Fruit fly (Drosophila melanogaster) whole organism, prepupa: ENCODE measurements around the gene CG32483.

Experiments
- CG11902 ChIP-seq: fragments of 200-800 bp; sonication (Bioruptor generic); optimal IDR thresholded peaks from 3 replicates; lab custom pipeline; 2016; ENCODE audit warnings: missing biosample characterization, missing genetic modification characterization
- CG32006 ChIP-seq: fragments of 200-800 bp; sonication (Bioruptor generic); optimal IDR thresholded peaks from 3 replicates; lab custom pipeline; 2017; ENCODE audit warnings: missing biosample characterization, mild to moderate bottlenecking, missing genetic modification characterization
- CG4318 ChIP-seq: fragments of 200-800 bp; sonication (Bioruptor generic); optimal IDR thresholded peaks from 3 replicates; lab custom pipeline; 2017; ENCODE audit warnings: missing biosample characterization, mild to moderate bottlenecking, missing genetic modification characterization
- CG6276 ChIP-seq: fragments of 200-800 bp; sonication (Bioruptor generic); optimal IDR thresholded peaks from 2 replicates; lab custom pipeline; 2017; ENCODE audit warnings: missing biosample characterization, mild to moderate bottlenecking, missing genetic modification characterization
- CG7368 ChIP-seq: fragments of 200-800 bp; sonication (Bioruptor generic); optimal IDR thresholded peaks from 3 replicates; lab custom pipeline; 2016; ENCODE audit warnings: missing biosample characterization, missing genetic modification characterization
- CG8119 ChIP-seq: fragments of 200-800 bp; sonication (Bioruptor generic); IDR thresholded peaks from 3 replicates; pipeline ENCODE4 v1.3.6; 2022; ENCODE audit warnings: missing biosample characterization, missing genetic modification characterization
- Eip75B ChIP-seq: fragments of 200-800 bp; sonication (Bioruptor generic); optimal IDR thresholded peaks from 3 replicates; lab custom pipeline; 2016; ENCODE audit warnings: missing biosample characterization, missing genetic modification characterization
- Hr38 ChIP-seq: sonication (Bioruptor generic); optimal IDR thresholded peaks from 2 replicates; lab custom pipeline; 2016; ENCODE audit warnings: missing biosample characterization, missing genetic modification characterization
- Hr39 ChIP-seq: fragments of 200-800 bp; sonication (Bioruptor generic); optimal IDR thresholded peaks from 2 replicates; lab custom pipeline; 2016; ENCODE audit warnings: missing biosample characterization, missing genetic modification characterization
- OdsH ChIP-seq: fragments of 200-800 bp; sonication (Bioruptor generic); optimal IDR thresholded peaks from 3 replicates; lab custom pipeline; 2016; ENCODE audit warnings: missing biosample characterization, missing genetic modification characterization
- Sox15 ChIP-seq: fragments of 200-800 bp; sonication (Bioruptor generic); optimal IDR thresholded peaks from 3 replicates; lab custom pipeline; 2016; ENCODE audit warnings: missing biosample characterization, missing genetic modification characterization
- achi ChIP-seq: fragments of 200-800 bp; sonication (Bioruptor generic); optimal IDR thresholded peaks from 3 replicates; lab custom pipeline; 2016; ENCODE audit warnings: missing biosample characterization, missing genetic modification characterization
- fd59A ChIP-seq: fragments of 200-800 bp; sonication (Bioruptor generic); optimal IDR thresholded peaks from 2 replicates; lab custom pipeline; 2017; ENCODE audit warnings: missing biosample characterization, mild to moderate bottlenecking, missing genetic modification characterization, missing genetic modification reagents
- net ChIP-seq: fragments of 200-800 bp; sonication (Bioruptor generic); optimal IDR thresholded peaks from 3 replicates; lab custom pipeline; 2016; ENCODE audit warnings: missing biosample characterization, missing genetic modification characterization

DNA sequence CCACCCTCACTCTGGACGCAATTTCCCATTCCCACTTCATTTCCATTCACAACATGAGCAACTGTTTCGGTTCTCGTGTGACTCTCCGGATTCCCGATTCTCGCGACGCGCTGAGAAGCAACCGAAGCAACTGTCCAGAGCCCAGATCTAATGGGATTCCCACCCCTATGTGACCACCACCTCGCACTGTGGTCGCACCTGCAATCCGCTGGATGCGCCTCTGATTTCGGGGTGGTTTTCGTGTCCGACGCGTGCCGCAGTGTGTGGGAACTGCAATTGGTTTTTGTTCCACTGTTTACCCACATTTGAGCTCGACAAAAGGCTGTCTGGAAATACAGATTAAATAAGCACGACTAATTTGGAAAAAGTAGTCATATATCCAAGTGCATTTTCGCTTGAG is 14.0 kb downstream of the CG32483 start:
- TF ChIP-seq fd59A (GFP tag; lab: Kevin White, UChicago) (no peak), achi (no peak), OdsH (GFP tag; lab: Kevin White, UChicago) (no peak), CG8119 (GFP tag; lab: Robert Waterston, UW) (no peak), CG4318 (GFP tag; lab: Kevin White, UChicago) (no peak), CG32006 (no peak), Sox15 (GFP tag; lab: Kevin White, UChicago) (no peak), CG6276 (GFP tag; lab: Kevin White, UChicago) (no peak), Hr39 (GFP tag; lab: Kevin White, UChicago) (no peak), Hr38 (GFP tag; lab: Kevin White, UChicago) (no peak), Eip75B (GFP tag; lab: Kevin White, UChicago) (no peak), CG7368 (GFP tag; lab: Kevin White, UChicago) (no peak), net (GFP tag; lab: Kevin White, UChicago) (no peak), CG11902 (no peak)
